Fruit fly (Drosophila melanogaster): ENCODE measurements around the gene nau.

The nau gene

DNA sequence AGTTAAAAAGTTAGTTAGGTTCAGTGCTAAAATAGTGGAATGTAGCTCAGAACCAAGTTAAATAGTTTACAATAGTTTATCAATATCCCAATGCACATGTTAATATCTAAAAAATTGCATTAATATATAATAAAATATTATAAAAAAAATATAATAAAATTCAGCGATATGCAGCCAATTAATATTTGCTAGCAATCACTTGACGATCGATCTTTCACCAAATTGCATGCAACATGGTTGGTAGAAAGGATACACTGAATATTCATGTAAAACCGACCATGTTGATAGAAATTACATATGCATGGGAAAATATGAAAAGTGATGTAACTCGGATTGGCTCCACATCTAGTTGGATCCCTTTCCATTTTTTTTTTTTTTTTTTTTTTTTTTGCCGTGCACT lies 42.5 kb downstream of the nau start:
- no peak for TF ChIP-seq CkIIα-i1 (GFP tag; IDR thresholded peaks at IDR 0.05)
- no peak for TF ChIP-seq CG30431 (GFP tag; optimal IDR thresholded peaks at IDR 0.05)
- TF ChIP-seq p53 (GFP tag; optimal IDR thresholded peaks at IDR 0.05) = no peak
- TF ChIP-seq luna (GFP tag; optimal IDR thresholded peaks at IDR 0.05) = no peak
- TF ChIP-seq pb (GFP tag; optimal IDR thresholded peaks at IDR 0.05) = no peak
- TF ChIP-seq Myb (GFP tag; optimal IDR thresholded peaks at IDR 0.05) = no peak
- TF ChIP-seq gsb (GFP tag; IDR thresholded peaks at IDR 0.05) = no peak
- no peak for TF ChIP-seq CG4424 (GFP tag; optimal IDR thresholded peaks at IDR 0.05)
- TF ChIP-seq CG5180 (GFP tag; optimal IDR thresholded peaks at IDR 0.05) = no peak

DNA sequence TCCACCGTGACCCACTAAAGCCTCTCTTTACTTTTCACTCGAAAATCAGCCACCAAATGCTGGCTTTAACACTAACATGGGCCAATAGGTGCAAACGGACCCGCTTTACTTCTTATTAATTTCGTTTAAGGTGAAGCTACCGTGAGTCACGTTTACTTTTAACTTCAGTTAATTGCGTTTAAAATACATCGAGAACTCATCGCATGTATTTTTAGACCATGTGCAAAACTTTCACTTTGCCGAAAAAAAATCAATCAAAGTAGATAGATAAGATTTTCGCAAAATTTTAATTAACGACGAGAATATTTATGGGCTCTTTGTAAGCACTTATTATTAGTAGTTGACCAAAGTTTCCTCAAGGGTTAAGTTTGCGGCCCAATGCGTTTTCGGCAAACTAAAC lies 43.8 kb downstream of the nau start:
- TF ChIP-seq Fer1 (GFP tag; optimal IDR thresholded peaks at IDR 0.05) (no peak), CG10565 (GFP tag; optimal IDR thresholded peaks at IDR 0.05) (no peak), CG34224 (GFP tag; IDR thresholded peaks at IDR 0.05; ENCODE audit: partially characterized antibody) (no peak), fd64A (GFP tag; optimal IDR thresholded peaks at IDR 0.05) (no peak), CG7839 (tag; optimal IDR thresholded peaks at IDR 0.05) (no peak), CG16813 (GFP tag; IDR thresholded peaks at IDR 0.05; ENCODE audit: partially characterized antibody) (no peak), Deaf1 (tag; optimal IDR thresholded peaks at IDR 0.05) (no peak), Lim3 (GFP tag; IDR thresholded peaks at IDR 0.05) (no peak), Neu2 (GFP tag; optimal IDR thresholded peaks at IDR 0.05; ENCODE audit: borderline replicate concordance) (no peak), bbx (GFP tag; IDR thresholded peaks at IDR 0.05; ENCODE audit: partially characterized antibody) (no peak), gt (GFP tag; IDR thresholded peaks at IDR 0.05) (no peak), CG12659 (GFP tag; optimal IDR thresholded peaks at IDR 0.05) (no peak), zfh1 (GFP tag; IDR thresholded peaks at IDR 0.05) (no peak), Pdp1 (GFP tag; optimal IDR thresholded peaks at IDR 0.05) (no peak), bcd (GFP tag; optimal IDR thresholded peaks at IDR 0.05) (no peak), CG12104 (GFP tag; optimal IDR thresholded peaks at IDR 0.05) (no peak), CG7372 (GFP tag; IDR thresholded peaks at IDR 0.05) (no peak)

- no peak for TF ChIP-seq Optix (GFP tag; IDR thresholded peaks at IDR 0.05)
- TF ChIP-seq tup (GFP tag; optimal IDR thresholded peaks at IDR 0.05) = no peak
- TF ChIP-seq Ets65A (GFP tag) = peak; percentile 16
- TF ChIP-seq salm (tag; optimal IDR thresholded peaks at IDR 0.05) = no peak
- no peak for TF ChIP-seq CG11093 (GFP tag; IDR thresholded peaks at IDR 0.05)
- TF ChIP-seq CG16779 (GFP tag; IDR thresholded peaks at IDR 0.05) = no peak
- TF ChIP-seq CG4360 (GFP tag; IDR thresholded peaks at IDR 0.05) = no peak
- peak; percentile 64 for TF ChIP-seq CG15601 (tag; optimal IDR thresholded peaks at IDR 0.05)
- TF ChIP-seq sima (GFP tag; optimal IDR thresholded peaks at IDR 0.05) = no peak
Observed at dm6 chr3R:23673084-23673483, 45.1 kb downstream of the nau start.

DNA sequence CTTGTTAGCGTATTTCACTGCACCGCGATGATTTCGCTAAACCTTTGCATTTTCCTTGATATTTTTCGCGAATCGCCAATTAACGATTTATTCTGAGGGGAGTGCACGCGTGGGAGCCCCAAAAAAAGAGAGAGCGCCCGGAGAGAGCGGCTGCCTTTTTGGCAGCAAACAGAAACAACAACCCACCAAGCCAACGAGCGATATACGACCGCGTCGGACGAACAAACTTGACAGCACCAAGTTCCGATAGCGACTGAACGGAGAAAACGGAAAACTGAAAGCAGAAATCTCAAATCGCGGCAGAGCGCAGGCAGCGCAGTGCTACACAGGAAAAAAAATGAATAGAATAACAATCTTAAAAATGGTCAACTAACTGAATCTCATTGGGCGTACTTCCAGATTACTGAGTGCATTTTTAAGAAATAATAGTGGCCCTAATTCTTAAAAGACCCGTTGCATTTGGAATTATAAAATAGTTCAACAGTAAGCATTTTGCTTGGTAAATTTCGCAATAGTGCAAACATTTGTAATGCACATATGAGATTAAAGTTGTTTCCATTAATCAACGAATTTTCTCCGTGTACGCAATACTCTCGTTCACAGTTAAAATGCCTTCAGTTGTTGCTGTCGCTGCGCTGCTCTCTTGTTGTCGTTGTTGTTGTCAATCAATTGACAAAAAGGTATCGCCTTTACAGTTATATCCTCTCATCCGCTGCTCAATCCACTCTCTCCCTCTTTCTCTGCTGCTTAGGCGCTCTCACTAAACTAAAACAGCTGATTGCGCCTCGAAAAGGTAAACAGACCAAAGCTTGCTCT lies 48.5 kb downstream of the nau start, which contains the start of gene CG31145:
TSS of gene CG31145 (minus strand) at position 259 of the 816 bp plus-strand sequence.
- peak; percentile 99 for TF ChIP-seq tgo (GFP tag; IDR thresholded peaks at IDR 0.05)
- peak; percentile 25 for TF ChIP-seq Scr (GFP tag; IDR thresholded peaks at IDR 0.05; ENCODE audit: partially characterized antibody)
- peak; percentile 98 for TF ChIP-seq CrebB (tag; optimal IDR thresholded peaks at IDR 0.05)
- no peak for TF ChIP-seq Tbp (GFP tag; optimal IDR thresholded peaks at IDR 0.05)
- peak; percentile 94 for TF ChIP-seq CG17802 (tag; optimal IDR thresholded peaks at IDR 0.05)
- peak; percentile 61 for TF ChIP-seq pros (GFP tag; optimal IDR thresholded peaks at IDR 0.05)
- peak; percentile 70; the same call in 1 of the 2 replicates for TF ChIP-seq tna (GFP tag; IDR thresholded peaks at IDR 0.05; ENCODE audit: partially characterized antibody)
- TF ChIP-seq Myb (GFP tag; optimal IDR thresholded peaks at IDR 0.05) = peak; percentile 96
- peak; percentile 99 for TF ChIP-seq tup (GFP tag; optimal IDR thresholded peaks at IDR 0.05)
- TF ChIP-seq da (GFP tag; optimal IDR thresholded peaks at IDR 0.05) = peak; percentile 99
- no peak for TF ChIP-seq sc (optimal IDR thresholded peaks at IDR 0.05)
- TF ChIP-seq sc (GFP tag; optimal IDR thresholded peaks at IDR 0.05) = peak; percentile 99
- TF ChIP-seq CG10274 (GFP tag; optimal IDR thresholded peaks at IDR 0.05) = peak; percentile 97
- peak; percentile 98 for TF ChIP-seq sug (tag; optimal IDR thresholded peaks at IDR 0.05)
- no peak for TF ChIP-seq Hr39 (optimal IDR thresholded peaks at IDR 0.05)
